Worm (Caenorhabditis elegans): ENCODE data around the gene arrd-17.
A peak's percentile ranks its signal among the peaks of the same experiment; 100 is the strongest.

DNA sequence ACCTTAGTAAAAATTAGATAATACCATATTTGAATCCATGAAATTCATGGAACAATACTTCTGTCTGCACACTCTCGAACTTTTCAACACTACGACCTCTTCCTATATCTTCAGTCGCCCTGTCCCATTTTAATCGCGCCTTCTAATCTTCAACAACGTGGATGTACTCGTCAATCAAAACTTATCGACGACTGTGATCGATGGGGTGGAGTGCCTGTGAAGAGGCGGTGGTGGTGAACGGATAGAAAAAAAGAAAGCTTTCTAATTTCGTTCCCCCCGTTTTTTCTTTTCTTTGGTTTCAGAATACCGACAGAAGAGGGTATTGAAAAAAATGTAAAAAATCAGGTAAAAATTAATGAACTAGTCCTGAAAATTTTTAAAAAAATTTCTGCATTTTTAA lies 28.4 kb upstream of the arrd-17 start:
- TF ChIP-seq nhr-23 (tag; optimal IDR thresholded peaks at IDR 0.05) (peak; percentile 45), pqm-1 (tag; optimal IDR thresholded peaks at IDR 0.05) (no peak), ama-1 (optimal IDR thresholded peaks at IDR 0.05) (no peak)

All from whole organism, L3 larva.